Fruit fly (Drosophila melanogaster) whole organism, embryonic: ENCODE results near the gene CG14234.
A peak's percentile ranks its signal among the peaks of the same experiment; 100 is the strongest.

Experiments used
- Adf1 ChIP-seq: fragments of 200-800 bp; sonication (Bioruptor generic); IDR thresholded peaks from 2 replicates; pipeline ENCODE4 v1.3.6; 2022; ENCODE audit warnings: missing biosample characterization, missing genetic modification characterization
- Blimp-1 ChIP-seq: fragments of 200-800 bp; sonication (Bioruptor generic); optimal IDR thresholded peaks from 3 replicates; lab custom pipeline; 2018; ENCODE audit warnings: missing biosample characterization, missing genetic modification characterization, mild to moderate bottlenecking, moderate library complexity, missing genetic modification reagents
- CG11696 ChIP-seq: fragments of 200-800 bp; sonication (Bioruptor generic); IDR thresholded peaks from 2 replicates; pipeline ENCODE4 v1.3.6; 2022; ENCODE audit warnings: missing biosample characterization, missing genetic modification characterization
- CG12659 ChIP-seq: fragments of 200-800 bp; sonication (Bioruptor generic); optimal IDR thresholded peaks from 3 replicates; lab custom pipeline; 2017; ENCODE audit warnings: mild to moderate bottlenecking, missing biosample characterization, missing genetic modification reagents, missing genetic modification characterization
- CG12744 ChIP-seq: fragments of 200-800 bp; sonication (Bioruptor generic); optimal IDR thresholded peaks from 2 replicates; lab custom pipeline; 2016; ENCODE audit warnings: missing biosample characterization, missing genetic modification characterization
- CG13894 ChIP-seq: fragments of 200-800 bp; sonication (Bioruptor generic); optimal IDR thresholded peaks from 3 replicates; lab custom pipeline; 2018; ENCODE audit warnings: missing biosample characterization, mild to moderate bottlenecking, missing genetic modification characterization, moderate library complexity
- CG14710 ChIP-seq: fragments of 200-800 bp; sonication (Bioruptor generic); optimal IDR thresholded peaks from 3 replicates; lab custom pipeline; 2019; ENCODE audit warnings: missing biosample characterization, mild to moderate bottlenecking, missing genetic modification characterization, moderate library complexity
- CG15514 ChIP-seq: fragments of 200-800 bp; sonication (Bioruptor generic); optimal IDR thresholded peaks from 3 replicates; lab custom pipeline; 2017; ENCODE audit warnings: missing biosample characterization, missing genetic modification characterization, mild to moderate bottlenecking, moderate library complexity, missing genetic modification reagents
- CG16815 ChIP-seq: fragments of 200-800 bp; sonication (Bioruptor generic); optimal IDR thresholded peaks from 3 replicates; lab custom pipeline; 2017; ENCODE audit warnings: missing biosample characterization, mild to moderate bottlenecking, missing genetic modification characterization
- CG17186 ChIP-seq: fragments of 200-800 bp; sonication (Bioruptor generic); optimal IDR thresholded peaks from 3 replicates; lab custom pipeline; 2017; ENCODE audit warnings: missing biosample characterization, missing genetic modification reagents, missing genetic modification characterization
- CG17359 ChIP-seq: fragments of 200-800 bp; sonication (Bioruptor generic); optimal IDR thresholded peaks from 3 replicates; lab custom pipeline; 2018; ENCODE audit warnings: missing biosample characterization, mild to moderate bottlenecking, missing genetic modification characterization, moderate library complexity
- CG1832 ChIP-seq: fragments of 200-800 bp; sonication (Bioruptor generic); optimal IDR thresholded peaks from 2 replicates; lab custom pipeline; 2017; ENCODE audit warnings: missing biosample characterization, mild to moderate bottlenecking, missing genetic modification characterization, inconsistent platforms
- CG3163 ChIP-seq: fragments of 200-800 bp; sonication (Bioruptor generic); optimal IDR thresholded peaks from 3 replicates; lab custom pipeline; 2016; ENCODE audit warnings: missing biosample characterization, missing genetic modification characterization
- CG32532 ChIP-seq: fragments of 200-800 bp; sonication (Bioruptor generic); IDR thresholded peaks from 2 replicates; pipeline ENCODE4 v1.3.6; 2022; ENCODE audit warnings: missing biosample characterization, missing genetic modification characterization
- CG6272 ChIP-seq: fragments of 200-800 bp; sonication (Bioruptor generic); IDR thresholded peaks from 2 replicates; pipeline ENCODE4 v1.3.6; 2022; ENCODE audit warnings: missing biosample characterization, missing genetic modification characterization
- CG7357 ChIP-seq: fragments of 200-800 bp; sonication (Bioruptor generic); IDR thresholded peaks from 3 replicates; pipeline ENCODE4 v1.3.6; 2022; ENCODE audit warnings: missing biosample characterization, missing genetic modification characterization
- Deaf1 ChIP-seq: fragments of 200-800 bp; optimal IDR thresholded peaks from 3 replicates; lab custom pipeline; 2019; ENCODE audit warnings: missing biosample characterization, mild to moderate bottlenecking, missing genetic modification characterization, moderate library complexity
- Ets65A ChIP-seq: fragments of 200-800 bp; sonication (Bioruptor generic); peaks from one replicate; lab custom pipeline; 2016; ENCODE audit warnings: missing biosample characterization, missing genetic modification characterization
- Fer3 ChIP-seq: fragments of 200-800 bp; sonication (Bioruptor generic); optimal IDR thresholded peaks from 2 replicates; lab custom pipeline; 2018; ENCODE audit warnings: missing biosample characterization, mild to moderate bottlenecking, missing genetic modification characterization, moderate library complexity
- Hr51 ChIP-seq, 2 experiments: fragments of 200-800 bp; sonication (Bioruptor generic); optimal IDR thresholded peaks; 2 replicates in 1 of 2; 3 replicates in 1 of 2; lab custom pipeline; 2016 to 2018; ENCODE audit warnings: missing biosample characterization in 2 of 2, missing genetic modification characterization in 2 of 2, mild to moderate bottlenecking in 1 of 2, moderate library complexity in 1 of 2
- Lhr ChIP-seq: fragments of 200-800 bp; sonication (Bioruptor generic); optimal IDR thresholded peaks from 3 replicates; lab custom pipeline; 2017; ENCODE audit warnings: mild to moderate bottlenecking, missing biosample characterization, missing genetic modification reagents, missing genetic modification characterization
- Lim3 ChIP-seq: fragments of 200-800 bp; sonication (Bioruptor generic); IDR thresholded peaks from 2 replicates; pipeline ENCODE4 v1.3.6; 2022; ENCODE audit warnings: missing biosample characterization, missing genetic modification characterization
- Med ChIP-seq: fragments of 200-800 bp; sonication (Bioruptor generic); peaks from one replicate; lab custom pipeline; 2016; ENCODE audit warnings: missing biosample characterization, missing genetic modification characterization, mild to moderate bottlenecking, inconsistent platforms, moderate library complexity
- Opbp ChIP-seq: fragments of 200-800 bp; sonication (Bioruptor generic); IDR thresholded peaks from 3 replicates; pipeline ENCODE4 v1.3.6; 2022; ENCODE audit warnings: missing biosample characterization, missing genetic modification characterization; ENCODE audit not compliant: partially characterized antibody
- Usf ChIP-seq: fragments of 200-800 bp; sonication (Bioruptor generic); optimal IDR thresholded peaks from 2 replicates; lab custom pipeline; 2017; ENCODE audit warnings: missing genotype, missing biosample characterization, missing genetic modification characterization
- cad ChIP-seq: fragments of >200 bp; optimal IDR thresholded peaks from 2 replicates; lab custom pipeline; 2017; ENCODE audit warnings: missing biosample characterization, missing genetic modification characterization
- cg ChIP-seq: fragments of 200-800 bp; sonication (Bioruptor generic); optimal IDR thresholded peaks from 3 replicates; lab custom pipeline; 2019; ENCODE audit warnings: missing biosample characterization, mild to moderate bottlenecking, missing genetic modification characterization, moderate library complexity
- chn ChIP-seq: fragments of 200-800 bp; sonication (Bioruptor generic); optimal IDR thresholded peaks from 2 replicates; lab custom pipeline; 2016; ENCODE audit warnings: missing biosample characterization, missing genetic modification characterization
- crol ChIP-seq: fragments of 200-800 bp; sonication (Bioruptor generic); IDR thresholded peaks from 2 replicates; pipeline ENCODE4 v1.3.6; 2022; ENCODE audit warnings: missing biosample characterization, missing genetic modification characterization
- fd102C ChIP-seq: fragments of 200-800 bp; sonication (Bioruptor generic); optimal IDR thresholded peaks from 2 replicates; lab custom pipeline; 2018; ENCODE audit warnings: missing biosample characterization, mild to moderate bottlenecking, missing genetic modification characterization, moderate library complexity
- fru ChIP-seq: fragments of >200 bp; optimal IDR thresholded peaks from 2 replicates; lab custom pipeline; 2017
- gce ChIP-seq: fragments of 200-800 bp; sonication (Bioruptor generic); IDR thresholded peaks from 3 replicates; pipeline ENCODE4 v1.3.6; 2022; ENCODE audit warnings: missing biosample characterization, missing genetic modification characterization
- gsb-n ChIP-seq: fragments of 200-800 bp; sonication (Bioruptor generic); optimal IDR thresholded peaks from 3 replicates; lab custom pipeline; 2018; ENCODE audit warnings: missing biosample characterization, mild to moderate bottlenecking, missing genetic modification characterization
- lola ChIP-seq, 3 experiments: fragments of >200 bp in 2 of 3; fragments of 200-800 bp in 1 of 3; sonication (Bioruptor generic) in 1 of 3; optimal IDR thresholded peaks; 2 replicates each; lab custom pipeline; 2017 to 2019; ENCODE audit warnings: missing biosample characterization in 3 of 3, missing genetic modification characterization in 3 of 3, mild to moderate bottlenecking in 1 of 3, moderate library complexity in 1 of 3
- pan ChIP-seq, 4 experiments: fragments of >200 bp in 3 of 4; fragments of 200-800 bp in 1 of 4; sonication (Bioruptor generic) in 1 of 4; optimal IDR thresholded peaks in 3 of 4; IDR thresholded peaks in 1 of 4; 2 replicates each; pipeline versions ENCODE4 v1.3.6 to Lab custom; 2017 to 2022; ENCODE audit warnings: missing biosample characterization in 2 of 4, missing genetic modification characterization in 2 of 4, mixed read lengths in 1 of 4
- pum ChIP-seq: fragments of 200-800 bp; sonication (Bioruptor generic); optimal IDR thresholded peaks from 2 replicates; lab custom pipeline; 2016; ENCODE audit warnings: missing biosample characterization, missing genetic modification characterization
- sr ChIP-seq: fragments of 200-800 bp; sonication (Bioruptor generic); IDR thresholded peaks from 3 replicates; pipeline ENCODE4 v1.3.6; 2022; ENCODE audit warnings: missing biosample characterization, missing genetic modification characterization
- trem ChIP-seq: fragments of 200-800 bp; optimal IDR thresholded peaks from 3 replicates; lab custom pipeline; 2019; ENCODE audit warnings: missing biosample characterization, mild to moderate bottlenecking, missing genetic modification characterization, moderate library complexity
- vvl ChIP-seq: fragments of 200-800 bp; sonication (Bioruptor generic); IDR thresholded peaks from 2 replicates; pipeline ENCODE4 v1.3.6; 2022; ENCODE audit warnings: missing biosample characterization, missing genetic modification characterization

CG14234 gene

DNA sequence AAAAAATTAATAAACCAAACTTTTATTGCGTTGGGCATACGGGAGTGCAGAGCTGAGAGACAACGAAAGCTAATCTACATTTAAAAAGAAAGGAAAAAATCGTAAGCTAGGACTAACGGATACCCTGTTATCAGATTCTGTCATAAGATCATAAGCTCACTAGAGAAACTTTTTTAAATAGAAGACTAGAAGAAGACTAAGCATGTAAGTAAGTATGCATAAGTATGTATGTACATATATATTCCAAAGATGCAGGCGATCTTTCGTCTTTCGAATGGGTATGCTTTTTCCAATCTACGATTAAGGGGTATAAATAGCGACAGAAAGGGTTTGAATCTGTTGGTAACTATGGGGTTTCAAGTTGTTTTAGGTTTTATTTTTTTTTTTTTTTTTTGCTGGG lies 49.5 kb downstream of the CG14234 start (continued):
- TF ChIP-seq CG14710 (peak; percentile 31), fd102C (GFP tag; lab: Kevin White, UChicago) (no peak), Opbp (no peak), CG32532 (no peak), Hr51 (GFP tag; optimal IDR thresholded peaks at IDR 0.05; lab: Kevin White, UChicago) (peak in 1 of 2 experiments; percentile 30), gsb-n (peak; percentile 14), gce (no peak), CG13894 (tag; lab: Kevin White, UChicago) (no peak), CG16815 (peak; percentile 28), trem (tag; lab: Kevin White, UChicago) (peak; percentile 15), vvl (no peak), CG12744 (GFP tag; lab: Kevin White, UChicago) (no peak), CG17186 (GFP tag; lab: Kevin White, UChicago) (no peak), Blimp-1 (GFP tag; lab: Kevin White, UChicago) (peak; percentile 34), lola (GFP tag; optimal IDR thresholded peaks at IDR 0.05; lab: Kevin White, UChicago) (peak in 1 of 3 experiments; percentile 39), CG11696 (GFP tag; lab: Robert Waterston, UW) (no peak), pan (optimal IDR thresholded peaks at IDR 0.05; lab: Kevin White, UChicago) (no peak), pan (GFP tag; optimal IDR thresholded peaks at IDR 0.05 in 1 of 2, IDR thresholded peaks at IDR 0.05 in 1 of 2) (peak in 1 of 2 experiments; percentile 53), Deaf1 (tag; lab: Kevin White, UChicago) (no peak), Fer3 (tag; lab: Kevin White, UChicago) (no peak), pum (peak; percentile 21), Usf (GFP tag; lab: Kevin White, UChicago) (no peak), Lhr (GFP tag; lab: Kevin White, UChicago) (no peak), CG3163 (GFP tag; lab: Kevin White, UChicago) (no peak), CG7357 (GFP tag; lab: Robert Waterston, UW) (0 out of 3 replicates have a peak, but pooled peaks have one; percentile 21), CG6272 (GFP tag; lab: Robert Waterston, UW) (no peak), CG12659 (GFP tag; lab: Kevin White, UChicago) (no peak), crol (GFP tag; lab: Robert Waterston, UW) (no peak), CG15514 (GFP tag; lab: Kevin White, UChicago) (no peak)

DNA sequence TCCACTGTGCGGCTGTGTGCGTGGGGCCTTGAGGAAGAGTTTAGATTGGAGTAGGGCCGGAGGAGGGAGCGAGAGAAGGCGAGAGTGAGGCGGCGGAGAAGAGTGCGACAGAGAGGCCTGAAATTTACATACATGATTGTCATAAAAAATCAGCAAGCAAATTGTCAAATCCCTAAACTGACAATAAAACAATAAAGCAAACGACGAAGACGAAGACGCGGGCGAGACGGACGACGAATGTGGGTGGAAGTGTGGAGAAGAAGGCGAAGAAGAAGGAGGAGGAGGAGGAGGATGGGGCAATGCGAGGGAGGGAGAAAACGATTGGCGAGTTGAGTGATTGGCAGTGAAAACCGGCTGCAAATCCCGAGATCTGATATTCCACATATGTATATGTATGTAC lies 50.0 kb downstream of the CG14234 start:
- TF ChIP-seq cg (GFP tag; lab: Kevin White, UChicago): peak; percentile 1
- TF ChIP-seq chn: no peak
- no peak for TF ChIP-seq fru (lab: Kevin White, UChicago)
- TF ChIP-seq CG12744 (GFP tag; lab: Kevin White, UChicago): no peak
- TF ChIP-seq Ets65A: peak; percentile 11
- no peak for TF ChIP-seq Adf1 (GFP tag; lab: Robert Waterston, UW)
- no peak for TF ChIP-seq CG17359 (tag; lab: Kevin White, UChicago)
- TF ChIP-seq Lim3 (GFP tag; lab: Robert Waterston, UW): no peak
- peak; percentile 51 for TF ChIP-seq CG1832 (GFP tag; lab: Kevin White, UChicago)
- peak; percentile 48; the same call in 1 of the 2 replicates for TF ChIP-seq crol (GFP tag; lab: Robert Waterston, UW)
- peak; percentile 26; the same call in 1 of the 2 replicates for TF ChIP-seq vvl
- TF ChIP-seq cad (GFP tag; lab: Kevin White, UChicago): peak; percentile 71
- TF ChIP-seq Med (GFP tag; lab: Kevin White, UChicago): peak; percentile 6
- 0 out of 3 replicates have a peak, but pooled peaks have one; percentile 21 for TF ChIP-seq sr (GFP tag; lab: Robert Waterston, UW)
